Worm (Caenorhabditis elegans): ENCODE measurements around the gene lgc-27.

The lgc-27 gene

DNA sequence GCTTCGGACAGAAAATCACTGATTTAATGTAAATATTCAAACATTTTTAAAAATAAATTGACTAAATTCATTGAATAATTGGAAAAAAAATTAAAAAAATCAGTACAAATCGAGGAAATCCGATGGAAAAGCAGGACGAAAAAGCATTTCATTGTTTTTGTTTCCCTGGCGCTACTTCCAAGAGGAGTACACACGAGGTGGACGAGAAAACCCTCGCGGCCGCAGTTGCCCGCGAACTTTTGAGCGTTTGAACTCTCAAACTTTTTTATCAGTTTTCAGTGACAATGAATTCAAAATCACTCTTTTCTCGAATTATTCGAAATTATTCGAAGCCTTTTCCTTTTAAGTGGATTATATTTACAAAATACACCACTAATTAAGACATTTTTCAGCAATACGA is 45.9 kb upstream of the lgc-27 start, which contains the start of gene F35D11.4:
Gene F35D11.4, plus strand, starts transcription at position 393 of the 400 bp plus-strand sequence.
- TF ChIP-seq ztf-16 (tag; optimal IDR thresholded peaks at IDR 0.05) = no peak
- TF ChIP-seq fkh-6 (tag; optimal IDR thresholded peaks at IDR 0.05) = peak; percentile 22
- TF ChIP-seq ets-4 (tag; optimal IDR thresholded peaks at IDR 0.05) = peak; percentile 88
- TF ChIP-seq pqm-1 (tag; optimal IDR thresholded peaks at IDR 0.05) = peak; percentile 37
- peak; percentile 50 for TF ChIP-seq fax-1 (tag; optimal IDR thresholded peaks at IDR 0.05)
- TF ChIP-seq nfya-1 (tag; optimal IDR thresholded peaks at IDR 0.05) = peak; percentile 1
- peak; percentile 5 for TF ChIP-seq lim-6 (tag; optimal IDR thresholded peaks at IDR 0.05)
- peak; percentile 83 for TF ChIP-seq ref-2 (tag; optimal IDR thresholded peaks at IDR 0.05)
- peak; percentile 16 for TF ChIP-seq ceh-34 (tag; optimal IDR thresholded peaks at IDR 0.05)
- TF ChIP-seq ceh-24 (tag; optimal IDR thresholded peaks at IDR 0.05) = no peak
- TF ChIP-seq F13H6.1 (tag; optimal IDR thresholded peaks at IDR 0.05) = peak; percentile 5
- no peak for TF ChIP-seq ceh-18 (tag; optimal IDR thresholded peaks at IDR 0.05)
- TF ChIP-seq ttx-3 (tag; optimal IDR thresholded peaks at IDR 0.05) = peak; percentile 10
- peak; percentile 79 for TF ChIP-seq zip-5 (tag; optimal IDR thresholded peaks at IDR 0.05)
- TF ChIP-seq T23F11.4 (GFP tag; optimal IDR thresholded peaks at IDR 0.05) = no peak
- TF ChIP-seq hlh-8 (tag; optimal IDR thresholded peaks at IDR 0.05) = peak; percentile 85
- peak; percentile 55 for TF ChIP-seq rnt-1 (tag; optimal IDR thresholded peaks at IDR 0.05)
- peak; percentile 92 for TF ChIP-seq C08G9.2 (tag; optimal IDR thresholded peaks at IDR 0.05)
- TF ChIP-seq ceh-30 (tag; optimal IDR thresholded peaks at IDR 0.05) = no peak
- peak; percentile 89 for TF ChIP-seq ceh-2 (tag; optimal IDR thresholded peaks at IDR 0.05)
- no peak for TF ChIP-seq hlh-30 (tag; optimal IDR thresholded peaks at IDR 0.05; ENCODE audit: insufficient read depth)
- peak; percentile 87 for TF ChIP-seq tbx-2 (tag; optimal IDR thresholded peaks at IDR 0.05)
- TF ChIP-seq ceh-14 (tag; optimal IDR thresholded peaks at IDR 0.05) = peak; percentile 49
- TF ChIP-seq ceh-45 (GFP tag; IDR thresholded peaks at IDR 0.05) = no peak
- TF ChIP-seq ceh-31 (tag; optimal IDR thresholded peaks at IDR 0.05) = peak; percentile 94
- peak; percentile 76 for TF ChIP-seq elt-2 (tag; optimal IDR thresholded peaks at IDR 0.05)
- TF ChIP-seq tbx-7 (tag; optimal IDR thresholded peaks at IDR 0.05) = peak; percentile 87
- peak; percentile 26 for TF ChIP-seq ahr-1 (tag; optimal IDR thresholded peaks at IDR 0.05)

DNA sequence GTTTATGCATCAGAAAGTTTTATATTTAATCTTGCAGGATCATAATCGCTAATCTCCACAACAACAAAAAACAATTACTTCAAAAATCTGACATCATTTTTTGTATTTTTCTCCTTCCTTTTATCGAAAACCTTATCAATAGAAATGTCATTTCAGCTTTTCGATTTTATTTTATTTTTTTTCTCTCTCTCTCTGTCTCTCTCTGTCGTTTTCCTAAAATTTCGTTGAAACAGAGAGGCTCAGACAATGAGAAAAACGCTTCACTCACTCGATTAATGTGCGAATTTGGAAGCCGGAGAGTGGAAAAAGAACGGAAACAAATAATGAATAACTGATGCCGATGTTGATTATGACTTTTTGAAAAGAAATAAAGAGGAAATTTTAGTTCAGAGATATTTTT is 44.7 kb upstream of the lgc-27 start:
- TF ChIP-seq nhr-11 (tag; optimal IDR thresholded peaks at IDR 0.05) (no peak), eyg-1 (tag; optimal IDR thresholded peaks at IDR 0.05) (no peak), hlh-30 (tag; optimal IDR thresholded peaks at IDR 0.05; ENCODE audit: insufficient read depth) (no peak), elt-2 (tag; optimal IDR thresholded peaks at IDR 0.05) (peak; percentile 6), K09A11.1 (tag; optimal IDR thresholded peaks at IDR 0.05; ENCODE audit: insufficient read depth) (no peak)

DNA sequence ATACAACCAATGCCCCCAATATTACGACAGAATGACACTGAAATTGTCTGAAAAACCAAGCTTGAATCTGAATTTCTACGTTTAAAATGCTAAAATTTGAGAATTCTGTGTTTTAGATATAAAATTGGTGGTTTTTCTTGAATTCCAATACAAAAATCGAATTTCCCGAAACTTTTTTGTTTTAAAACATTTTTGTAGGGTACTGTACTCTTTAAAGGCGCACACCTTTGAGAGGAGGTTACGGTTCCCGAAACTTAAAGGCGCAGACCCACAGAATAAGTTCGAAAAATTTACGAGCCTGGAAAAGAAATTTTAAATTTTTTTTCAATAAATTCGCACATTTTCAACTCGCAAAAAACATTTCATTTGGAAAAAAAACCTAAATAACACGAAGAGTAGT is 44.2 kb upstream of the lgc-27 start:
- TF ChIP-seq fkh-6 (tag; optimal IDR thresholded peaks at IDR 0.05) (no peak), ceh-24 (tag; optimal IDR thresholded peaks at IDR 0.05) (no peak), C38D4.7 (GFP tag; optimal IDR thresholded peaks at IDR 0.05) (no peak), K02D7.2 (tag; optimal IDR thresholded peaks at IDR 0.05) (no peak), tbx-2 (tag; optimal IDR thresholded peaks at IDR 0.05) (no peak), ets-4 (tag; optimal IDR thresholded peaks at IDR 0.05) (no peak), odd-2 (tag; optimal IDR thresholded peaks at IDR 0.05) (no peak)

DNA sequence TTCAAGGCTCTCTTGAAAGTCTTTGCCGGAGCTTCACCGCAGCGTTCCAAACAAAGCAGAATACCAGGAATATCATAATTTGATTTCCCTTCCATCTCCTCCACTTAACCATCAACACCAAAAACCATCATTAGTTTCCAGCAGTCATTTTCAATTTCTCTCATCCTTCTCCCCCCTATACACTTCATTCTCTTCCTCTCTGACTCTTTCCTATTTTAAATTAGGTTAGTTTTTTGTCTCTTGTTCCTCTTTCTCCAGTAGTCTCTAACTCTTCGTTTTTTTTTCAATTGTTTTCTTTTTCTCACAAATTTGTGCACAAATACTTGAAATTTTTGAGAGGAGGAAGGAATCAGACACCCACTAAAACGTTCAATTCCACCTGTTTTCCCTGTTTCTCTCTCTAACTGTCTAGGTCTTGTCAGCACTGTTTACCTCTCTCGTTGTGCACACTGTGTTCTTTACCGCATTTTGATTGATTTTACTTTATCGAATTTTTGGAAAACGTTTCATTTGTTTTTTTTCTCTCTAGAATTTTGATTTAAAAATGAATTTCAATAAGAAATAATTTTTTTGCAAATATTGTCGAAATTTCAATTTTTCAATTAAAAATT is 42.1 kb upstream of the lgc-27 start:
- TF ChIP-seq unc-42 (tag; optimal IDR thresholded peaks at IDR 0.05) (peak; percentile 69), ceh-2 (tag; optimal IDR thresholded peaks at IDR 0.05) (no peak)

DNA sequence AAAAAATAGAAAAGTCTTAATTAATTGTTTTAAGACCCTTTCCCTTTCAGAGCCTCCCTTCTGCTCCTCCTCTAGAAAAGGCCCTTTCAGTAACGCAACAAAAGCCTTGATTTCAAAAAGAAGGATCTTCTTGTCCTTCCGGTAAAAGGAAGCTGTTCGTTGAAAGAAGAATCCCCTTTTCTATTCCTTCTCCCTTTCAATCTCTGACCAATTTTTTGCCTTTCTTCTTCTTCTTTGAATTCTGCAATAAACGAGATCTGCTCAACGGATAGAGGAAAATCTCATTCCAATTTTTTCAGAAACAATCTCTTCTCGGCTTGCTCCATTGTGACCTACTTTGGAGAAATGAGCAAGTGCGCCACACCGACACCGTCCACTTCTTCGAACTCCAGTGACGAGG is 40.8 kb upstream of the lgc-27 start, which contains the start of gene F35D11.3:
Gene F35D11.3, plus strand, starts transcription at position 300 of the 400 bp plus-strand sequence.
- TF ChIP-seq pros-1 (tag; optimal IDR thresholded peaks at IDR 0.05) (no peak), K09A11.1 (tag; optimal IDR thresholded peaks at IDR 0.05; ENCODE audit: insufficient read depth) (no peak), gmeb-2 (tag; optimal IDR thresholded peaks at IDR 0.05) (no peak)
